Worm (Caenorhabditis elegans) whole organism, L4 larva: Measurements from ENCODE around the gene kin-26.

Experiments used
- D1046.2 ChIP-seq: fragments of 200-800 bp; sonication (Bioruptor generic); IDR thresholded peaks from 2 replicates; pipeline ENCODE4 v1.3.6; 2022; ENCODE audit warnings: missing genetic modification characterization, missing compliant biosample characterization
- F10B5.3 ChIP-seq: sonication (generic microtip); optimal IDR thresholded peaks from 2 replicates; lab custom pipeline; 2016; ENCODE audit warnings: mild to moderate bottlenecking, missing genetic modification characterization, missing compliant biosample characterization
- F26F4.8 ChIP-seq: fragments of 200-800 bp; sonication (Bioruptor generic); conservative IDR thresholded peaks from 2 replicates; pipeline ENCODE4 v1.3.6; 2022; ENCODE audit warnings: missing genetic modification characterization, missing compliant biosample characterization
- T26A8.4 ChIP-seq: fragments of 200-800 bp; sonication (Bioruptor generic); IDR thresholded peaks from 2 replicates; pipeline ENCODE4 v1.3.6; 2022; ENCODE audit warnings: missing genetic modification characterization, missing compliant biosample characterization
- Y48G9A.11 ChIP-seq: fragments of 200-800 bp; sonication (Bioruptor generic); IDR thresholded peaks from 2 replicates; pipeline ENCODE4 v1.3.6; 2022; ENCODE audit warnings: missing genetic modification reagents, missing genetic modification characterization, missing compliant biosample characterization
- Y5F2A.4 ChIP-seq: fragments of 200-800 bp; sonication (Bioruptor generic); optimal IDR thresholded peaks from 2 replicates; lab custom pipeline; 2018; ENCODE audit warnings: mild to moderate bottlenecking, missing genetic modification characterization, missing compliant biosample characterization
- Y75B8A.6 ChIP-seq: fragments of 200-800 bp; sonication (Bioruptor generic); IDR thresholded peaks from 2 replicates; pipeline ENCODE4 v1.3.6; 2022; ENCODE audit warnings: missing genetic modification reagents, missing genetic modification characterization, missing compliant biosample characterization
- ZK337.2 ChIP-seq: fragments of 200-800 bp; sonication (Bioruptor generic); IDR thresholded peaks from 2 replicates; pipeline ENCODE4 v1.3.6; 2022; ENCODE audit warnings: missing genetic modification reagents, missing genetic modification characterization, missing compliant biosample characterization
- aly-2 ChIP-seq: sonication (generic microtip); optimal IDR thresholded peaks from 2 replicates; lab custom pipeline; 2018; ENCODE audit warnings: missing biosample characterization, missing genetic modification characterization
- ama-1 ChIP-seq: fragments of 150-350 bp; optimal IDR thresholded peaks from 2 replicates; lab custom pipeline; 2014; ENCODE audit warnings: inconsistent platforms, mixed read lengths
- arid-1 ChIP-seq: fragments of 200-800 bp; sonication (Bioruptor generic); conservative IDR thresholded peaks from 2 replicates; pipeline ENCODE4 v1.3.6; 2022; ENCODE audit warnings: missing genetic modification reagents, missing genetic modification characterization, missing compliant biosample characterization
- attf-4 ChIP-seq: sonication (generic microtip); optimal IDR thresholded peaks from 3 replicates; lab custom pipeline; 2017; ENCODE audit warnings: missing biosample characterization, missing genetic modification characterization
- ceh-20 ChIP-seq: fragments of 200-800 bp; sonication (Bioruptor generic); IDR thresholded peaks from 2 replicates; pipeline ENCODE4 v1.3.6; 2022; ENCODE audit warnings: missing genetic modification reagents, missing genetic modification characterization, missing compliant biosample characterization
- ceh-32 ChIP-seq: sonication (generic microtip); optimal IDR thresholded peaks from 2 replicates; lab custom pipeline; 2016; ENCODE audit warnings: mild to moderate bottlenecking, missing genetic modification characterization, missing compliant biosample characterization; ENCODE audit not compliant: poor library complexity
- ceh-82 ChIP-seq: sonication (generic microtip); optimal IDR thresholded peaks from 2 replicates; lab custom pipeline; 2017; ENCODE audit warnings: missing biosample characterization, missing genetic modification characterization
- daf-12 ChIP-seq: fragments of 150-350 bp; optimal IDR thresholded peaks from 2 replicates; lab custom pipeline; 2014; ENCODE audit warnings: missing biosample characterization, missing genetic modification reagents, missing genetic modification characterization
- duxl-1 ChIP-seq: sonication (generic microtip); optimal IDR thresholded peaks from 2 replicates; lab custom pipeline; 2016; ENCODE audit warnings: mild to moderate bottlenecking, missing genetic modification characterization, moderate library complexity, missing compliant biosample characterization; ENCODE audit not compliant: poor library complexity
- dve-1 ChIP-seq: sonication (generic microtip); optimal IDR thresholded peaks from 2 replicates; lab custom pipeline; 2017; ENCODE audit warnings: antibody characterized with exemption, mild to moderate bottlenecking, missing genetic modification characterization, missing compliant biosample characterization; ENCODE audit not compliant: insufficient read depth
- egl-27 ChIP-seq: sonication (generic microtip); optimal IDR thresholded peaks from 3 replicates; lab custom pipeline; 2017; ENCODE audit warnings: missing biosample characterization, missing genetic modification reagents, missing genetic modification characterization
- fkh-10 ChIP-seq: fragments of 150-350 bp; optimal IDR thresholded peaks from 2 replicates; lab custom pipeline; 2014; ENCODE audit warnings: missing biosample characterization, missing genetic modification reagents, missing genetic modification characterization
- hlh-11 ChIP-seq: fragments of 200-800 bp; sonication (Bioruptor generic); optimal IDR thresholded peaks from 2 replicates; lab custom pipeline; 2018; ENCODE audit warnings: mild to moderate bottlenecking, missing genetic modification characterization, missing compliant biosample characterization
- hmg-1.1 ChIP-seq: fragments of 200-800 bp; sonication (Bioruptor generic); IDR thresholded peaks from 2 replicates; pipeline ENCODE4 v1.3.6; 2022; ENCODE audit warnings: missing genetic modification reagents, missing genetic modification characterization, missing compliant biosample characterization
- jun-1 ChIP-seq: fragments of 150-350 bp; optimal IDR thresholded peaks from 2 replicates; lab custom pipeline; 2014; ENCODE audit warnings: missing biosample characterization, missing genetic modification reagents, missing genetic modification characterization
- lin-29 ChIP-seq: fragments of 200-800 bp; sonication (Bioruptor generic); IDR thresholded peaks from 2 replicates; pipeline ENCODE4 v1.3.6; 2022; ENCODE audit warnings: missing genetic modification reagents, missing genetic modification characterization, missing compliant biosample characterization
- lsy-2 ChIP-seq, 2 experiments: fragments of 150-350 bp in 1 of 2; sonication (generic microtip) in 1 of 2; optimal IDR thresholded peaks; 2 replicates each; lab custom pipeline; 2014 to 2017; ENCODE audit warnings: missing biosample characterization in 2 of 2, missing genetic modification characterization in 2 of 2
- madf-5 ChIP-seq, 2 experiments: fragments of 200-800 bp; sonication (Bioruptor generic); IDR thresholded peaks; 2 replicates each; pipeline ENCODE4 v1.3.6; 2022; ENCODE audit warnings: missing compliant biosample characterization in 2 of 2, missing genetic modification characterization in 2 of 2
- mdt-29 ChIP-seq: fragments of 200-800 bp; sonication (Bioruptor generic); IDR thresholded peaks from 2 replicates; pipeline ENCODE4 v1.3.6; 2022; ENCODE audit warnings: missing genetic modification reagents, missing genetic modification characterization, missing compliant biosample characterization
- mxl-3 ChIP-seq: fragments of 200-800 bp; sonication (Bioruptor generic); optimal IDR thresholded peaks from 2 replicates; lab custom pipeline; 2018; ENCODE audit warnings: mild to moderate bottlenecking, missing genetic modification characterization, missing compliant biosample characterization
- nhr-102 ChIP-seq: sonication (generic microtip); optimal IDR thresholded peaks from 2 replicates; lab custom pipeline; 2016; ENCODE audit warnings: mild to moderate bottlenecking, missing genetic modification characterization, moderate library complexity, missing compliant biosample characterization
- nhr-11 ChIP-seq: fragments of 150-350 bp; optimal IDR thresholded peaks from 2 replicates; lab custom pipeline; 2014; ENCODE audit warnings: missing biosample characterization, missing genetic modification characterization
- nhr-28 ChIP-seq: fragments of 150-350 bp; optimal IDR thresholded peaks from 2 replicates; lab custom pipeline; 2014; ENCODE audit warnings: missing biosample characterization, missing genetic modification characterization
- nhr-42 ChIP-seq: fragments of 200-800 bp; sonication (Bioruptor generic); IDR thresholded peaks from 2 replicates; pipeline ENCODE4 v1.3.6; 2022; ENCODE audit warnings: missing genetic modification characterization, missing compliant biosample characterization
- pha-4 ChIP-seq, 2 experiments: fragments of 150-350 bp in 1 of 2; fragments of 200-800 bp in 1 of 2; sonication (Bioruptor generic) in 1 of 2; IDR thresholded peaks in 1 of 2; optimal IDR thresholded peaks in 1 of 2; 2 replicates each; pipeline versions ENCODE4 v1.3.6 to Lab custom; 2014 to 2022; ENCODE audit warnings: missing genetic modification characterization in 2 of 2, missing genetic modification reagents in 2 of 2, missing biosample characterization in 1 of 2, missing compliant biosample characterization in 1 of 2
- php-3 ChIP-seq: fragments of 200-800 bp; sonication (Bioruptor generic); IDR thresholded peaks from 2 replicates; pipeline ENCODE4 v1.3.6; 2022; ENCODE audit warnings: missing genetic modification reagents, missing genetic modification characterization, missing compliant biosample characterization
- rbr-2 ChIP-seq: sonication (generic microtip); optimal IDR thresholded peaks from 2 replicates; lab custom pipeline; 2016; ENCODE audit warnings: missing genotype, missing genetic modification characterization, missing compliant biosample characterization
- saeg-2 ChIP-seq: fragments of 200-800 bp; sonication (Bioruptor generic); IDR thresholded peaks from 2 replicates; pipeline ENCODE4 v1.3.6; 2022; ENCODE audit warnings: missing genetic modification reagents, missing genetic modification characterization, missing compliant biosample characterization
- set-16 ChIP-seq: fragments of 200-800 bp; sonication (Bioruptor generic); IDR thresholded peaks from 2 replicates; pipeline ENCODE4 v1.3.6; 2022; ENCODE audit warnings: missing genetic modification reagents, missing genetic modification characterization, missing compliant biosample characterization
- snpc-1.2 ChIP-seq: fragments of 200-800 bp; sonication (Bioruptor generic); IDR thresholded peaks from 2 replicates; pipeline ENCODE4 v1.3.6; 2022; ENCODE audit warnings: missing genetic modification reagents, missing genetic modification characterization, missing compliant biosample characterization
- spr-1 ChIP-seq: sonication (generic microtip); optimal IDR thresholded peaks from 2 replicates; lab custom pipeline; 2016; ENCODE audit warnings: mild to moderate bottlenecking, missing genetic modification characterization, missing compliant biosample characterization
- unc-130 ChIP-seq: sonication (generic microtip); optimal IDR thresholded peaks from 2 replicates; lab custom pipeline; 2016; ENCODE audit warnings: missing genetic modification reagents, missing genetic modification characterization, missing compliant biosample characterization
- unc-62 ChIP-seq, 3 experiments: fragments of 150-350 bp in 1 of 3; sonication (generic microtip); optimal IDR thresholded peaks in 2 of 3; peaks in 1 of 3; 1 replicate in 1 of 3; 2 replicates in 2 of 3; lab custom pipeline; 2014 to 2017; ENCODE audit warnings: missing biosample characterization in 3 of 3, missing genetic modification characterization in 3 of 3, missing genetic modification reagents in 3 of 3, missing genotype in 1 of 3
- zag-1 ChIP-seq: fragments of 150-350 bp; optimal IDR thresholded peaks from 2 replicates; lab custom pipeline; 2014; ENCODE audit warnings: missing biosample characterization, missing genetic modification characterization
- zfp-3 ChIP-seq: fragments of 200-800 bp; sonication (Bioruptor generic); conservative IDR thresholded peaks from 2 replicates; pipeline ENCODE4 v1.3.6; 2022; ENCODE audit warnings: missing genetic modification reagents, missing genetic modification characterization, missing compliant biosample characterization
- zip-2 ChIP-seq: fragments of 150-350 bp; optimal IDR thresholded peaks from 2 replicates; lab custom pipeline; 2014; ENCODE audit warnings: missing biosample characterization, missing genetic modification characterization

kin-26 gene

ce11 chrIV:7844333-7844973 lies 33.2 kb downstream of the kin-26 start (continued):
- no peak for TF ChIP-seq nhr-11 (tag; lab: Kevin White, UChicago)
- no peak for TF ChIP-seq D1046.2 (GFP tag; lab: Robert Waterston, UW)
- TF ChIP-seq mdt-29: no peak
- no peak for TF ChIP-seq jun-1 (tag; lab: Kevin White, UChicago)
- TF ChIP-seq zfp-3 (GFP tag; lab: Robert Waterston, UW): no peak
- no peak for TF ChIP-seq zip-2 (tag; lab: Kevin White, UChicago)
- TF ChIP-seq php-3 (GFP tag; lab: Robert Waterston, UW): peak; percentile 48; the same call in 1 of the 2 replicates
- no peak for TF ChIP-seq nhr-42 (GFP tag; lab: Robert Waterston, UW)
- no peak for TF ChIP-seq F10B5.3
- no peak for TF ChIP-seq rbr-2 (tag; lab: Kevin White, UChicago)
- no peak for TF ChIP-seq ama-1 (lab: Kevin White, UChicago)
- peak in 1 of 2 experiments; percentile 21 for TF ChIP-seq lsy-2 (tag; optimal IDR thresholded peaks at IDR 0.05; lab: Kevin White, UChicago)
- TF ChIP-seq arid-1 (GFP tag; lab: Robert Waterston, UW): no peak
- no peak for TF ChIP-seq hmg-1.1 (GFP tag; lab: Robert Waterston, UW)
- no peak for TF ChIP-seq madf-5 (GFP tag; IDR thresholded peaks at IDR 0.05; lab: Robert Waterston, UW)
- peak; percentile 89 for TF ChIP-seq dve-1 (tag; lab: Kevin White, UChicago)
- TF ChIP-seq ZK337.2 (GFP tag; lab: Robert Waterston, UW): no peak
- TF ChIP-seq spr-1: no peak
- TF ChIP-seq unc-130 (GFP tag; lab: Kevin White, UChicago): no peak
- TF ChIP-seq ceh-82 (tag; lab: Kevin White, UChicago): no peak
- TF ChIP-seq F26F4.8 (GFP tag; lab: Robert Waterston, UW): no peak
- no peak for TF ChIP-seq mxl-3 (GFP tag; lab: Kevin White, UChicago)
- TF ChIP-seq ceh-32: no peak
- peak; percentile 57 for TF ChIP-seq nhr-102 (tag; lab: Kevin White, UChicago)
- no peak for TF ChIP-seq Y75B8A.6 (GFP tag; lab: Robert Waterston, UW)
- no peak for TF ChIP-seq egl-27
- TF ChIP-seq T26A8.4: peak; percentile 42; the same call in 1 of the 2 replicates
- peak; percentile 71 for TF ChIP-seq nhr-28 (tag; lab: Kevin White, UChicago)
- peak; percentile 17 for TF ChIP-seq duxl-1 (tag; lab: Kevin White, UChicago)
- TF ChIP-seq daf-12 (tag; lab: Kevin White, UChicago): no peak
- TF ChIP-seq ceh-20 (GFP tag; lab: Robert Waterston, UW): no peak
- no peak for TF ChIP-seq set-16 (GFP tag; lab: Robert Waterston, UW)
- TF ChIP-seq lin-29 (GFP tag; lab: Robert Waterston, UW): no peak
- TF ChIP-seq fkh-10 (GFP tag; lab: Kevin White, UChicago): no peak
- TF ChIP-seq saeg-2: no peak
- TF ChIP-seq unc-62 (GFP tag; optimal IDR thresholded peaks at IDR 0.05 in 1 of 2; lab: Kevin White, UChicago): peak in 1 of 2 experiments; percentile 95
- TF ChIP-seq unc-62 (tag; optimal IDR thresholded peaks at IDR 0.05; lab: Kevin White, UChicago): no peak
- no peak for TF ChIP-seq Y5F2A.4 (GFP tag; lab: Kevin White, UChicago)
- TF ChIP-seq hlh-11 (tag; lab: Kevin White, UChicago): peak; percentile 85
- TF ChIP-seq aly-2 (tag; lab: Kevin White, UChicago): no peak
- no peak for TF ChIP-seq Y48G9A.11 (GFP tag; lab: Robert Waterston, UW)
- TF ChIP-seq pha-4 (GFP tag; IDR thresholded peaks at IDR 0.05; lab: Robert Waterston, UW): no peak
- no peak for TF ChIP-seq pha-4 (tag; optimal IDR thresholded peaks at IDR 0.05; lab: Kevin White, UChicago)
- TF ChIP-seq snpc-1.2 (GFP tag; lab: Robert Waterston, UW): no peak
- no peak for TF ChIP-seq attf-4 (tag; lab: Kevin White, UChicago)
- TF ChIP-seq zag-1: no peak
